Worm (Caenorhabditis elegans) whole organism, L4 larva: ENCODE data around the gene pqn-90.
A peak's percentile ranks its signal among the peaks of the same experiment; 100 is the strongest.

Experiments used
- F26F4.8 ChIP-seq: fragments of 200-800 bp; sonication (Bioruptor generic); conservative IDR thresholded peaks from 2 replicates; pipeline ENCODE4 v1.3.6; 2022; ENCODE audit warnings: missing genetic modification characterization, missing compliant biosample characterization
- Y48G9A.11 ChIP-seq: fragments of 200-800 bp; sonication (Bioruptor generic); IDR thresholded peaks from 2 replicates; pipeline ENCODE4 v1.3.6; 2022; ENCODE audit warnings: missing genetic modification reagents, missing genetic modification characterization, missing compliant biosample characterization
- aha-1 ChIP-seq: fragments of 150-350 bp; peaks from one replicate; lab custom pipeline; 2014; ENCODE audit warnings: missing biosample characterization, missing genetic modification characterization
- ama-1 ChIP-seq: fragments of 150-350 bp; optimal IDR thresholded peaks from 2 replicates; lab custom pipeline; 2014; ENCODE audit warnings: inconsistent platforms, mixed read lengths
- attf-4 ChIP-seq: sonication (generic microtip); optimal IDR thresholded peaks from 3 replicates; lab custom pipeline; 2017; ENCODE audit warnings: missing biosample characterization, missing genetic modification characterization
- ceh-82 ChIP-seq: sonication (generic microtip); optimal IDR thresholded peaks from 2 replicates; lab custom pipeline; 2017; ENCODE audit warnings: missing biosample characterization, missing genetic modification characterization
- daf-12 ChIP-seq: fragments of 150-350 bp; optimal IDR thresholded peaks from 2 replicates; lab custom pipeline; 2014; ENCODE audit warnings: missing biosample characterization, missing genetic modification reagents, missing genetic modification characterization
- daf-16 ChIP-seq, 3 experiments: sonication (generic microtip); optimal IDR thresholded peaks; 2 replicates each; lab custom pipeline; 2016 to 2017; ENCODE audit warnings: missing genetic modification characterization in 3 of 3, missing genetic modification reagents in 3 of 3, mild to moderate bottlenecking in 2 of 3, missing compliant biosample characterization in 2 of 3, missing biosample characterization in 1 of 3, moderate library complexity in 1 of 3
- daf-19 ChIP-seq: fragments of 200-800 bp; sonication (Bioruptor generic); conservative IDR thresholded peaks from 2 replicates; pipeline ENCODE4 v1.3.6; 2022; ENCODE audit warnings: missing genetic modification characterization, missing compliant biosample characterization
- fkh-10 ChIP-seq: fragments of 150-350 bp; optimal IDR thresholded peaks from 2 replicates; lab custom pipeline; 2014; ENCODE audit warnings: missing biosample characterization, missing genetic modification reagents, missing genetic modification characterization
- hlh-30 ChIP-seq: sonication (generic microtip); optimal IDR thresholded peaks from 2 replicates; lab custom pipeline; 2017; ENCODE audit warnings: antibody characterized with exemption, mild to moderate bottlenecking, missing genetic modification characterization, missing compliant biosample characterization; ENCODE audit not compliant: insufficient read depth
- hmg-1.1 ChIP-seq: fragments of 200-800 bp; sonication (Bioruptor generic); IDR thresholded peaks from 2 replicates; pipeline ENCODE4 v1.3.6; 2022; ENCODE audit warnings: missing genetic modification reagents, missing genetic modification characterization, missing compliant biosample characterization
- lim-7 ChIP-seq: fragments of 200-800 bp; sonication (Bioruptor generic); IDR thresholded peaks from 2 replicates; pipeline ENCODE4 v1.3.6; 2022; ENCODE audit warnings: missing genetic modification characterization, missing compliant biosample characterization
- lir-3 ChIP-seq: sonication (generic microtip); optimal IDR thresholded peaks from 2 replicates; lab custom pipeline; 2016; ENCODE audit warnings: mild to moderate bottlenecking, missing genetic modification characterization, missing compliant biosample characterization
- lsy-2 ChIP-seq, 2 experiments: fragments of 150-350 bp in 1 of 2; sonication (generic microtip) in 1 of 2; optimal IDR thresholded peaks; 2 replicates each; lab custom pipeline; 2014 to 2017; ENCODE audit warnings: missing biosample characterization in 2 of 2, missing genetic modification characterization in 2 of 2
- mdl-1 ChIP-seq, 2 experiments: fragments of 150-350 bp in 1 of 2; sonication (generic microtip) in 1 of 2; optimal IDR thresholded peaks; 2 replicates each; lab custom pipeline; 2014 to 2017; ENCODE audit warnings: missing biosample characterization in 2 of 2, missing genetic modification characterization in 2 of 2
- mes-2 ChIP-seq: sonication (generic microtip); optimal IDR thresholded peaks from 2 replicates; lab custom pipeline; 2016; ENCODE audit warnings: missing genotype, mild to moderate bottlenecking, missing genetic modification characterization, missing compliant biosample characterization; ENCODE audit not compliant: poor library complexity, severe bottlenecking
- mxl-2 ChIP-seq: fragments of 200-800 bp; sonication (Bioruptor generic); conservative IDR thresholded peaks from 2 replicates; pipeline ENCODE4 v1.3.6; 2022; ENCODE audit warnings: missing genetic modification reagents, missing genetic modification characterization, missing compliant biosample characterization
- nhr-11 ChIP-seq: fragments of 150-350 bp; optimal IDR thresholded peaks from 2 replicates; lab custom pipeline; 2014; ENCODE audit warnings: missing biosample characterization, missing genetic modification characterization
- nhr-28 ChIP-seq: fragments of 150-350 bp; optimal IDR thresholded peaks from 2 replicates; lab custom pipeline; 2014; ENCODE audit warnings: missing biosample characterization, missing genetic modification characterization
- nhr-41 ChIP-seq: fragments of 200-800 bp; sonication (Bioruptor generic); IDR thresholded peaks from 2 replicates; pipeline ENCODE4 v1.3.6; 2022; ENCODE audit warnings: missing genetic modification reagents, missing genetic modification characterization, missing compliant biosample characterization
- nhr-42 ChIP-seq: fragments of 200-800 bp; sonication (Bioruptor generic); IDR thresholded peaks from 2 replicates; pipeline ENCODE4 v1.3.6; 2022; ENCODE audit warnings: missing genetic modification characterization, missing compliant biosample characterization
- nhr-76 ChIP-seq: fragments of 150-350 bp; optimal IDR thresholded peaks from 2 replicates; lab custom pipeline; 2014; ENCODE audit warnings: missing biosample characterization, missing genetic modification characterization
- pha-4 ChIP-seq, 2 experiments: fragments of 150-350 bp in 1 of 2; fragments of 200-800 bp in 1 of 2; sonication (Bioruptor generic) in 1 of 2; IDR thresholded peaks in 1 of 2; optimal IDR thresholded peaks in 1 of 2; 2 replicates each; pipeline versions ENCODE4 v1.3.6 to Lab custom; 2014 to 2022; ENCODE audit warnings: missing genetic modification characterization in 2 of 2, missing genetic modification reagents in 2 of 2, missing biosample characterization in 1 of 2, missing compliant biosample characterization in 1 of 2
- pqm-1 ChIP-seq: sonication (generic microtip); optimal IDR thresholded peaks from 2 replicates; lab custom pipeline; 2017; ENCODE audit warnings: missing biosample characterization, missing genetic modification characterization
- rbr-2 ChIP-seq: sonication (generic microtip); optimal IDR thresholded peaks from 2 replicates; lab custom pipeline; 2016; ENCODE audit warnings: missing genotype, missing genetic modification characterization, missing compliant biosample characterization
- sdz-12 ChIP-seq: fragments of 200-800 bp; sonication (Bioruptor generic); optimal IDR thresholded peaks from 2 replicates; lab custom pipeline; 2018; ENCODE audit warnings: mild to moderate bottlenecking, missing genetic modification characterization, missing compliant biosample characterization
- snpc-1.2 ChIP-seq: fragments of 200-800 bp; sonication (Bioruptor generic); IDR thresholded peaks from 2 replicates; pipeline ENCODE4 v1.3.6; 2022; ENCODE audit warnings: missing genetic modification reagents, missing genetic modification characterization, missing compliant biosample characterization
- spr-1 ChIP-seq: sonication (generic microtip); optimal IDR thresholded peaks from 2 replicates; lab custom pipeline; 2016; ENCODE audit warnings: mild to moderate bottlenecking, missing genetic modification characterization, missing compliant biosample characterization
- unc-130 ChIP-seq: sonication (generic microtip); optimal IDR thresholded peaks from 2 replicates; lab custom pipeline; 2016; ENCODE audit warnings: missing genetic modification reagents, missing genetic modification characterization, missing compliant biosample characterization
- unc-62 ChIP-seq, 3 experiments: fragments of 150-350 bp in 1 of 3; sonication (generic microtip); optimal IDR thresholded peaks in 2 of 3; peaks in 1 of 3; 1 replicate in 1 of 3; 2 replicates in 2 of 3; lab custom pipeline; 2014 to 2017; ENCODE audit warnings: missing biosample characterization in 3 of 3, missing genetic modification characterization in 3 of 3, missing genetic modification reagents in 3 of 3, missing genotype in 1 of 3
- zfp-3 ChIP-seq: fragments of 200-800 bp; sonication (Bioruptor generic); conservative IDR thresholded peaks from 2 replicates; pipeline ENCODE4 v1.3.6; 2022; ENCODE audit warnings: missing genetic modification reagents, missing genetic modification characterization, missing compliant biosample characterization
- ztf-11 ChIP-seq: fragments of 150-350 bp; optimal IDR thresholded peaks from 2 replicates; lab custom pipeline; 2014; ENCODE audit warnings: missing biosample characterization, missing genetic modification characterization

pqn-90 gene

DNA sequence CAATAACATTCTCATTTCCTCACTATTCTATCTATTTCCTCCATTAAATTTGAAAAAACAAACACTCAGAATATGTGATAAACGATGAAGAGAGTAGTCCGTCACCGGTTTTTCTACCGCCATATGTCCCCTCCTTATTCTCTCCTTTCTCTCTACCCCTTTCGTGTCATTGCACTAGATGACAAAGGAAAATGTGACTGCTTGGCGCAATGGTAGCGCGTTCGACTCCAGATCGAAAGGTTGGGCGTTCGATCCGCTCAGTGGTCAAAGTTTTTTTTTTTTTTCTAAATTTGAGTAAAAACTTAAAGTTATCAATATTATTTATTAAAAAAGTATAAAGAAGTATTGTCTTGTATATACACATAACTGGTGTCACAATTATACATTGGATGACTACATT is 1.6 kb downstream of the pqn-90 start (continued):
- 0 out of 2 replicates have a peak, but pooled peaks have one; percentile 21 for TF ChIP-seq F26F4.8
- TF ChIP-seq pha-4 (GFP tag; IDR thresholded peaks at IDR 0.05; lab: Robert Waterston, UW): peak; percentile 82
- no peak for TF ChIP-seq pha-4 (tag; optimal IDR thresholded peaks at IDR 0.05; lab: Kevin White, UChicago)
- peak; percentile 50 for TF ChIP-seq daf-19 (GFP tag; lab: Robert Waterston, UW)
- peak; percentile 12 for TF ChIP-seq unc-130 (GFP tag; lab: Kevin White, UChicago)
- TF ChIP-seq attf-4 (tag; lab: Kevin White, UChicago): no peak
- no peak for TF ChIP-seq spr-1
- TF ChIP-seq nhr-42 (GFP tag; lab: Robert Waterston, UW): 0 out of 2 replicates have a peak, but pooled peaks have one; percentile 24
- TF ChIP-seq nhr-76 (tag; lab: Kevin White, UChicago): no peak
- TF ChIP-seq daf-12 (tag; lab: Kevin White, UChicago): no peak
- TF ChIP-seq lsy-2 (tag; optimal IDR thresholded peaks at IDR 0.05; lab: Kevin White, UChicago): no peak

DNA sequence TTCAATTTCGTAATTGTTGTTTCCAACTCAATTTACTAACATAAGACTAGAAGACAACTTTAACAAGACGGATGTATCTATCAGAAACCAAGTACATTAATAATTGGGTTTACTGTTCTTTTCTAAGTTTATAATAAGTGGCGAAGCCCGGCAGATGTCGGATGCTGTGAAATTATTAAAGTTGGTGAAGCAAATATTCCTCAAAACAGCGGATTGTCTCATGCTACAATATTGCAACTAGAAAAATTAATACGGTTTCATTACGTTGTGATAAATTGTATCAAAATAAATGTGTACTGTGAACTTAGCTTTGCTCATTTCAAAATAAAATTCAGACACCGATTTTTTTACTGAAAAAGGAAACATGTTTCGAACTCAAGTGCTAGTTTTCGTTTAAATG is 7.4 kb downstream of the pqn-90 start:
- TF ChIP-seq pqm-1 (tag; lab: Kevin White, UChicago) (no peak), lsy-2 (tag; optimal IDR thresholded peaks at IDR 0.05; lab: Kevin White, UChicago) (no peak), snpc-1.2 (peak; percentile 89), mxl-2 (GFP tag; lab: Robert Waterston, UW) (no peak)

DNA sequence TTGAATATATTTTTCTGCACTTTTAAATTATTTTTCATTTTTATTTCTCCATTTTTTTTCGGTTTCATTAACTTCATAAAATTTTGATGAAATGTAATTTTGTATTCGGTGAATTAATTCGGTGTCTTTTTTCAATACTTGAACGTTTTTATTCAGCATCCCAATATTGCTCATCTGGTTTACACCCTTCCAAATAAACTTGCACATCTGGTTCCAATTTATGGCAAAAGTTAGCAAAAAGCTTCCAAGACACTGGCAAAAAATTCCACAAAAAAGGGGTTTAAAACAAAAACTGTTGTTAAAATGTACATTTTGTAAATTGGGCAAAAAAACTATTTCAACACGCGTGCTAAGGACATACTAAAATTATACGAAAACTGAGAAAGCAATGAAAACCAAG is 10.8 kb downstream of the pqn-90 start:
- no peak for TF ChIP-seq sdz-12
- peak; percentile 28 for TF ChIP-seq aha-1
- no peak for TF ChIP-seq unc-130 (GFP tag; lab: Kevin White, UChicago)
- no peak for TF ChIP-seq lim-7 (GFP tag; lab: Robert Waterston, UW)

DNA sequence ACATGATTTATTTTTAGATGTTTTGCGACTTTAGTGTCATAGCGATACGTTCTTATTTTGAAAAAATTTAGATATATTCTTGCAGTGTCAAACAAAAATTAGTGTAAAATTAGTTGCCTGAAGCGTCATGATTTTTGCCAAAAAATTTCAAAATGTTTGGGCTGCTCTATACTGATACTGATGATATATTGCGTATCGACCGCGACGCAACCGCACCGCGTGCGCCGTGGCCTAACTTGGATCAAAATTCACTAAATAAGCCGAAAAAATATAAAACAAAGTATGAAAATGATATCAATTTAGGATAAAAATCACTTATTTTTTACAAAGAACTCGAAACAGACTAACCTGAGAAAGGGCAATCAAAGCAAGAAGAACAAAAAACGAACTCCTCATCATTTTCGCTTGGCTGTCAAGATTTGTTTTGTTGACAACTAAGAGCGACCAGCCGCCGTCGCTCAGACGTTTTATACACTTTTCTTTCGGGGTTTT is 15.7 kb downstream of the pqn-90 start, which contains the start of gene ccg-1:
Gene ccg-1 (minus strand): TSS at position 442 of the 492 bp plus-strand sequence.
- no peak for TF ChIP-seq lir-3
- no peak for TF ChIP-seq ztf-11
- peak; percentile 59; the same call in 1 of the 2 replicates for TF ChIP-seq snpc-1.2
- no peak for TF ChIP-seq hmg-1.1 (GFP tag; lab: Robert Waterston, UW)
- TF ChIP-seq ama-1 (lab: Kevin White, UChicago): peak; percentile 43
- TF ChIP-seq mes-2 (tag; lab: Kevin White, UChicago): no peak
- TF ChIP-seq daf-16 (GFP tag; optimal IDR thresholded peaks at IDR 0.05; lab: Kevin White, UChicago): peak in 1 of 2 experiments; percentile 18
- TF ChIP-seq daf-16 (tag; optimal IDR thresholded peaks at IDR 0.05; lab: Kevin White, UChicago): no peak
- no peak for TF ChIP-seq nhr-41 (GFP tag; lab: Robert Waterston, UW)

DNA sequence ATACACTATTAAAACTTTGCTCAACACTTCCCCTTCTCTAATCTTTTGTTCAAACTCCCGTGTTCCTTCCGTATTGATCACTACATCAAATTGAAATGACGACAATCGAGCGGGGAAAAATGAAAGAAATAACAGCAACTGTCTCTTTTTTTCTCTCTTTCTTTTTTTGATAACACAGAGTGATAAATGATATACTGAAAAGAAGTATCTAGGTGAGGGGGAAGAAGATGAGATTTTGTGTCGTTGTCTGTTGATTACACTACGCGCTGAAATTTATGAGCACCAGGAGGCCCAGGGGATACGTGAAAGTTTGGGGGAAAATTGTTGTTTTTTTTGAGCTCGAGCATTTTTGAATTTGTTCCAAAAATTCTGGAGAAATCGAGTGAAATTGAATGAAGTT is 17.0 kb downstream of the pqn-90 start:
- peak in 1 of 2 experiments; percentile 93 for TF ChIP-seq unc-62 (GFP tag; optimal IDR thresholded peaks at IDR 0.05 in 1 of 2; lab: Kevin White, UChicago)
- no peak for TF ChIP-seq unc-62 (tag; optimal IDR thresholded peaks at IDR 0.05; lab: Kevin White, UChicago)
- TF ChIP-seq nhr-28 (tag; lab: Kevin White, UChicago): peak; percentile 5
- peak in 1 of 2 experiments; percentile 80 for TF ChIP-seq daf-16 (GFP tag; optimal IDR thresholded peaks at IDR 0.05; lab: Kevin White, UChicago)
- no peak for TF ChIP-seq daf-16 (tag; optimal IDR thresholded peaks at IDR 0.05; lab: Kevin White, UChicago)
- peak; percentile 40 for TF ChIP-seq nhr-11 (tag; lab: Kevin White, UChicago)
- TF ChIP-seq ceh-82 (tag; lab: Kevin White, UChicago): no peak
- TF ChIP-seq, all 104 proteins: peak for 4

DNA sequence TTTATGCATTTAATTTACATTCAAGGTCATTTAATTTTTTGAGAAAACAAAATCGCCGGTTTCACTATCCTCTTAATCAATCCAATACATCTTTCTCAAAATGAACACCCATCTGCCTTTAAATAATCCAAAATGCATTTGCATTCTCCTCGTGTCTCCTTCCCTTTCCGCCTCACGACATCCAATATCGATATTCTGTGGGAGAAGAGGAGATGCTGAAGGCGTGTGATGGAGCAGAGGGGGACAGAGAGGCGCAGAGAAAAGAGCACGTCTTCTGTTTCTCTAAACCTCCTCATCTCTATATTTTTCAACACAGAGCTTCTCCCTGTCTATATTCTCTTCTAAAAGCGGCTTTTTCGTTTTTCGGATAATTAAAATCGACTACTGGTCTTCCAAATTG is 31.5 kb downstream of the pqn-90 start, which contains the start of gene Y73F8A.5:
Gene Y73F8A.5 (plus strand): TSS at position 321 of the 400 bp plus-strand sequence.
- TF ChIP-seq zfp-3 (GFP tag; lab: Robert Waterston, UW) (no peak), rbr-2 (tag; lab: Kevin White, UChicago) (peak; percentile 6), mdl-1 (tag; optimal IDR thresholded peaks at IDR 0.05; lab: Kevin White, UChicago) (peak in 1 of 2 experiments; percentile 49), hlh-30 (tag; lab: Kevin White, UChicago) (peak; percentile 67), sdz-12 (no peak), nhr-28 (tag; lab: Kevin White, UChicago) (no peak), Y48G9A.11 (no peak), fkh-10 (GFP tag; lab: Kevin White, UChicago) (peak; percentile 32)
- TF ChIP-seq, all 104 proteins: peak for 4
